Worm (Caenorhabditis elegans) whole organism, L1 larva: Measurements from ENCODE around the gene C10C6.3.

Experiments used
- C04F5.9 ChIP-seq: sonication (generic microtip); optimal IDR thresholded peaks from 2 replicates; lab custom pipeline; 2016; ENCODE audit warnings: missing genetic modification characterization, missing compliant biosample characterization
- C16A3.4 ChIP-seq: fragments of 150-350 bp; optimal IDR thresholded peaks from 2 replicates; lab custom pipeline; 2014; ENCODE audit warnings: missing biosample characterization, missing genetic modification characterization
- alr-1 ChIP-seq: fragments of 200-800 bp; sonication (Bioruptor generic); optimal IDR thresholded peaks from 2 replicates; lab custom pipeline; 2018; ENCODE audit warnings: borderline replicate concordance, mild to moderate bottlenecking, missing genetic modification characterization, missing compliant biosample characterization
- blmp-1 ChIP-seq: fragments of 150-350 bp; optimal IDR thresholded peaks from 2 replicates; lab custom pipeline; 2014; ENCODE audit warnings: missing biosample characterization, missing genetic modification characterization
- dsc-1 ChIP-seq: sonication (generic microtip); optimal IDR thresholded peaks from 2 replicates; lab custom pipeline; 2016; ENCODE audit warnings: mild to moderate bottlenecking, missing genetic modification characterization, missing compliant biosample characterization
- efl-1 ChIP-seq, 4 experiments: fragments of 150-350 bp; optimal IDR thresholded peaks in 3 of 4; peaks in 1 of 4; 1 replicate in 1 of 4; 2 replicates in 3 of 4; lab custom pipeline; 2014; ENCODE audit warnings: missing biosample characterization in 2 of 4, missing genetic modification characterization in 2 of 4, missing genetic modification reagents in 2 of 4
- elt-2 ChIP-seq: sonication (generic microtip); optimal IDR thresholded peaks from 2 replicates; lab custom pipeline; 2016; ENCODE audit warnings: missing genetic modification characterization, mild to moderate bottlenecking, inconsistent platforms, missing compliant biosample characterization, missing genetic modification reagents
- elt-3 ChIP-seq, 6 experiments: fragments of 150-350 bp in 1 of 6; sonication (generic microtip); optimal IDR thresholded peaks; 2 replicates each; lab custom pipeline; 2017 to 2018; ENCODE audit warnings: missing biosample characterization in 6 of 6, missing genetic modification characterization in 6 of 6, inconsistent platforms in 1 of 6
- grh-1 ChIP-seq: fragments of 200-800 bp; sonication (Bioruptor generic); IDR thresholded peaks from 2 replicates; pipeline ENCODE4 v1.3.6; 2022; ENCODE audit warnings: missing genetic modification reagents, missing genetic modification characterization, missing compliant biosample characterization
- hlh-4 ChIP-seq: sonication (generic microtip); optimal IDR thresholded peaks from 2 replicates; lab custom pipeline; 2016; ENCODE audit warnings: mild to moderate bottlenecking, missing genetic modification characterization, missing compliant biosample characterization
- isw-1 ChIP-seq: fragments of 200-800 bp; sonication (Bioruptor generic); IDR thresholded peaks from 2 replicates; pipeline ENCODE4 v1.3.6; 2022; ENCODE audit warnings: missing genetic modification characterization, missing compliant biosample characterization
- jun-1 ChIP-seq: fragments of 150-350 bp; optimal IDR thresholded peaks from 2 replicates; lab custom pipeline; 2014; ENCODE audit warnings: missing biosample characterization, missing genetic modification reagents, missing genetic modification characterization
- lin-14 ChIP-seq: fragments of 200-800 bp; sonication (Bioruptor generic); optimal IDR thresholded peaks from 2 replicates; lab custom pipeline; 2018; ENCODE audit warnings: mild to moderate bottlenecking, missing genetic modification characterization, moderate library complexity, missing compliant biosample characterization
- lin-15B ChIP-seq: fragments of 150-350 bp; sonication (generic microtip); optimal IDR thresholded peaks from 3 replicates; lab custom pipeline; 2014; ENCODE audit warnings: missing biosample characterization, missing genetic modification characterization
- lin-35 ChIP-seq, 2 experiments: fragments of 150-350 bp; optimal IDR thresholded peaks; 2 replicates each; lab custom pipeline; 2014; ENCODE audit warnings: missing biosample characterization in 2 of 2, missing genetic modification characterization in 2 of 2, missing genetic modification reagents in 2 of 2
- lin-39 ChIP-seq: fragments of 150-350 bp; optimal IDR thresholded peaks from 2 replicates; lab custom pipeline; 2014; ENCODE audit warnings: missing biosample characterization, missing genetic modification reagents, missing genetic modification characterization
- mab-9 ChIP-seq: fragments of 200-800 bp; sonication (Bioruptor generic); IDR thresholded peaks from 2 replicates; pipeline ENCODE4 v1.3.6; 2022; ENCODE audit warnings: missing genetic modification reagents, missing genetic modification characterization, missing compliant biosample characterization
- mdl-1 ChIP-seq, 2 experiments: fragments of 150-350 bp; optimal IDR thresholded peaks; 2 replicates each; lab custom pipeline; 2014 to 2017; ENCODE audit warnings: missing biosample characterization in 2 of 2, missing genetic modification characterization in 2 of 2, inconsistent platforms in 1 of 2
- nhr-20 ChIP-seq: sonication (generic microtip); optimal IDR thresholded peaks from 2 replicates; lab custom pipeline; 2016; ENCODE audit warnings: mild to moderate bottlenecking, missing genetic modification characterization, missing compliant biosample characterization
- nhr-47 ChIP-seq: sonication (generic microtip); optimal IDR thresholded peaks from 2 replicates; lab custom pipeline; 2016; ENCODE audit warnings: mild to moderate bottlenecking, missing genetic modification characterization, moderate library complexity, missing compliant biosample characterization
- nhr-90 ChIP-seq: sonication (generic microtip); optimal IDR thresholded peaks from 2 replicates; lab custom pipeline; 2016; ENCODE audit warnings: mild to moderate bottlenecking, missing genetic modification characterization, missing compliant biosample characterization; ENCODE audit not compliant: poor library complexity
- pag-3 ChIP-seq: sonication (generic microtip); optimal IDR thresholded peaks from 2 replicates; lab custom pipeline; 2017; ENCODE audit warnings: missing genetic modification characterization, mild to moderate bottlenecking, missing compliant biosample characterization, antibody characterized with exemption, borderline replicate concordance; ENCODE audit not compliant: insufficient read depth
- rnt-1 ChIP-seq: sonication (generic microtip); optimal IDR thresholded peaks from 2 replicates; lab custom pipeline; 2016; ENCODE audit warnings: mild to moderate bottlenecking, missing genetic modification characterization, moderate library complexity, missing compliant biosample characterization
- sup-37 ChIP-seq: fragments of 200-800 bp; sonication (Bioruptor generic); optimal IDR thresholded peaks from 2 replicates; lab custom pipeline; 2018; ENCODE audit warnings: mild to moderate bottlenecking, missing genetic modification characterization, missing compliant biosample characterization
- zag-1 ChIP-seq: fragments of 150-350 bp; optimal IDR thresholded peaks from 2 replicates; lab custom pipeline; 2014; ENCODE audit warnings: missing biosample characterization, missing genetic modification characterization

C10C6.3 gene

ce11 chrIV:11474067-11474466 lies 9.0 kb upstream of the C10C6.3 start (continued):
- TF ChIP-seq pag-3: no peak
- no peak for TF ChIP-seq hlh-4 (tag; lab: Kevin White, UChicago)
- TF ChIP-seq rnt-1: peak; percentile 84
- peak; percentile 34 for TF ChIP-seq jun-1 (tag; lab: Kevin White, UChicago)
- 0 out of 2 replicates have a peak, but pooled peaks have one; percentile 2 for TF ChIP-seq isw-1 (GFP tag; lab: Robert Waterston, UW)
- peak; percentile 62 for TF ChIP-seq dsc-1 (tag; lab: Kevin White, UChicago)
- TF ChIP-seq nhr-47 (tag; lab: Kevin White, UChicago): peak; percentile 78
- peak; percentile 74 for TF ChIP-seq nhr-90 (tag; lab: Kevin White, UChicago)
- TF ChIP-seq, all 84 proteins: peak for 43

ce11 chrIV:11472023-11472422 lies 7.0 kb upstream of the C10C6.3 start:
- TF ChIP-seq blmp-1 (tag; lab: Kevin White, UChicago) (no peak), C04F5.9 (tag; lab: Kevin White, UChicago) (no peak), grh-1 (GFP tag; lab: Robert Waterston, UW) (no peak), efl-1 (optimal IDR thresholded peaks at IDR 0.05; lab: Kevin White, UChicago) (no peak), efl-1 (GFP tag; optimal IDR thresholded peaks at IDR 0.05 in 1 of 2; lab: Kevin White, UChicago) (peak in 1 of 2 experiments; percentile 51), nhr-47 (tag; lab: Kevin White, UChicago) (no peak), elt-3 (tag; optimal IDR thresholded peaks at IDR 0.05; lab: Kevin White, UChicago) (no peak)

- TF ChIP-seq elt-2 (tag; lab: Kevin White, UChicago) (peak; percentile 53), sup-37 (GFP tag; lab: Kevin White, UChicago) (no peak)
- TF ChIP-seq, all 84 proteins: peak for 1
These were observed 4.9 kb upstream of the C10C6.3 start, which contains the start of the genes C10C6.13 and wht-2 for ce11 chrIV:11469698-11470591. C10C6.13 (minus strand) TSS chrIV:11469748. wht-2 (plus strand) TSS chrIV:11470436.

DNA sequence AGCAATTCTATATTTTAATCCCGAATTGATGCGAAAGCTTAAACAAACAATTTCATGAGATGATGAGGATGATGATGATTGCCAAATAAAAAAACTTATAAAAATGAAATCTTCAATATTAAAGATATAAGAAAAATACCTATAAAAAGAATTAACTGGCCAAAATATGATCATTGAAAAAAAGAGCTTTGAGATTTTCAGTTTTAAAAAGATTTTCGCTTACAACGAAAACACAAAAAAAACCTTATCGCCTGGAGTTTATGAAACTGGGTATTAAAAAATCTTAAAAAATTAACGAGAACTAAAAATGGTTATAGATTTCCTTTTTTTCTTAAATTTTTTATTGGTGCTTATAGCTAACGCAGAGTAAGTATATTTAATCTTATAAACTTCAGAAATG lies 2.4 kb upstream of the C10C6.3 start, which contains the start of gene C10C6.7:
Gene C10C6.7 (minus strand): TSS at position 101 of the 400 bp plus-strand sequence.
- TF ChIP-seq dsc-1 (tag; lab: Kevin White, UChicago): no peak
- TF ChIP-seq lin-15B (tag; lab: Kevin White, UChicago): no peak
- no peak for TF ChIP-seq mab-9 (GFP tag; lab: Robert Waterston, UW)
- no peak for TF ChIP-seq isw-1 (GFP tag; lab: Robert Waterston, UW)
- TF ChIP-seq C16A3.4 (tag; lab: Kevin White, UChicago): no peak
- TF ChIP-seq nhr-20 (tag; lab: Kevin White, UChicago): no peak
- TF ChIP-seq alr-1 (tag; lab: Kevin White, UChicago): no peak
- TF ChIP-seq, all 84 proteins: peak for 0

DNA sequence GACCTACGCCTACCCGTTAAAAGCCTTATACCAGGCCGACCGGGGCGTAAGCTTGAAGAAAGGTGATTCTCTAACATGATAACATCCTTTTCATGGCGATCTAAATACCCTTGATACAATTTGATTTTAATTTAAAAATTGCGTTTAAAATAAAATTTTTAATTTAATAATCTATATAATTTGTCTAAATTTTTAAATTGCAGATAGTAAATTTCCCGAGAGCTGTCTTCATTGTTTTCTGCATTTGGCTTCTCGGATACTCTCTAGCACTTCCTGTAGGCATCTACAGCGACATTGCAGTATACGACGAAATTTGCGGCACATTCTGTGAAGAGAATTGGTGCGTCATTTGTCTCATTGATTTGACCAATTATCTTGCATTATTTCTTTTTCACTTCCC lies 3.7 kb downstream of the C10C6.3 start:
- TF ChIP-seq lin-14 (GFP tag; lab: Kevin White, UChicago) (peak; percentile 40), mdl-1 (tag; optimal IDR thresholded peaks at IDR 0.05; lab: Kevin White, UChicago) (no peak)

DNA sequence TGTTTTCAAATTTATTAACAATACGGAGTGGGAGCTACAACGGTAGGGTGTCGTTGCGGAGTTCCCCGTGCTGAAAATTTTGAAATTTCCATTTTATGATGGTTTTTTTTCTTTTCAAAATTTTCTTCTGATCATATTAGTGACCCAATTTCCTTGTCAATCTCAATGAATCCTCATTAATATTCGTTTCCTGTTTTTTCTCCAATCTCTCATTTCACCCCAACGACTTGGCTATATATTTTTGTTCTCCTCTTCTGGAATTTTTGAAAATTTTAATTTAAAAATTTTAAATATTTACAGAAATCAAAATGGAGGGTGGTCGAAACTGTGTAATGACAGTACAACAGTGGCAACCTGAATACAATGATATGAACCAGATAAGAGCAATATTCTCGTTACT lies 5.3 kb downstream of the C10C6.3 start, which contains the start of gene npr-3:
Gene npr-3 (plus strand): TSS at position 301 of the 400 bp plus-strand sequence.
- TF ChIP-seq lin-35 (GFP tag; optimal IDR thresholded peaks at IDR 0.05; lab: Kevin White, UChicago): no peak
- TF ChIP-seq efl-1 (optimal IDR thresholded peaks at IDR 0.05; lab: Kevin White, UChicago): no peak
- peak in 1 of 2 experiments; percentile 25 for TF ChIP-seq efl-1 (GFP tag; optimal IDR thresholded peaks at IDR 0.05 in 1 of 2; lab: Kevin White, UChicago)
- TF ChIP-seq lin-39 (tag; lab: Kevin White, UChicago): no peak
- no peak for TF ChIP-seq zag-1 (tag; lab: Kevin White, UChicago)
- TF ChIP-seq, all 84 proteins: peak for 1
